Fruit fly (Drosophila melanogaster) whole organism, larva: ENCODE measurements around the gene CG31642.

Experiments used
- noc ChIP-seq: fragments of 200-800 bp; sonication (Bioruptor generic); optimal IDR thresholded peaks from 3 replicates; lab custom pipeline; 2019; ENCODE audit warnings: missing biosample characterization, mild to moderate bottlenecking, missing genetic modification characterization, moderate library complexity

CG31642 gene

DNA sequence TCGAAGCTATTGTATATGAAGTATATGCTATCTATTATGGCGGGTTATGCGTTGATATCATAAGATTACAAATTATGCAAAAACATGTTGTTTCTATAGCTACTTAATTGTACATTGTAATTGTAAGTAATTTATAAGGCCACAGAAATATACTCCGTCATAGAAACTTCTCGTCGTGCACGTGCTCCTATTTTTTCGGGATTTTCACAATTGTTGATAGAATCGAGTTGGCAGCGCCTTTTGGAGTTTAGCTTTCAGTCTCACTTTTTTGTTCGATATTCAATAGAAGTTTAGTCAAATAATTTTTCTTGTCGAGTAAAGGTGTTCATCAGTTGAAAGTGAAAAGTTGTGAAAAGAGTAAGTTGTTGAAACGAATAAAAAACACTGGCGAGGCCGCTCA is at the start of gene CG31642:
Gene CG31642, plus strand, starts transcription at position 301 of the 400 bp plus-strand sequence.
- TF ChIP-seq noc (tag; lab: Kevin White, UChicago), result no peak

- TF ChIP-seq noc (tag; lab: Kevin White, UChicago), result no peak
Measured at dm6 chr2L:6068544-6069251, 49.6 kb upstream of the CG31642 start, which contains the start of the genes CG9150 and Pfdn1. TSS of gene CG9150 (minus strand) at chr2L:6068594. TSS of gene Pfdn1 (plus strand) at chr2L:6069079.

- no peak for TF ChIP-seq noc (tag; lab: Kevin White, UChicago)
Measured at dm6 chr2L:6070656-6071231, 47.6 kb upstream of the CG31642 start, which contains the start of the genes CG9154 and Kr-h2. TSS of gene CG9154 (minus strand) at chr2L:6070686. TSS of gene Kr-h2 (plus strand) at chr2L:6070990.

DNA sequence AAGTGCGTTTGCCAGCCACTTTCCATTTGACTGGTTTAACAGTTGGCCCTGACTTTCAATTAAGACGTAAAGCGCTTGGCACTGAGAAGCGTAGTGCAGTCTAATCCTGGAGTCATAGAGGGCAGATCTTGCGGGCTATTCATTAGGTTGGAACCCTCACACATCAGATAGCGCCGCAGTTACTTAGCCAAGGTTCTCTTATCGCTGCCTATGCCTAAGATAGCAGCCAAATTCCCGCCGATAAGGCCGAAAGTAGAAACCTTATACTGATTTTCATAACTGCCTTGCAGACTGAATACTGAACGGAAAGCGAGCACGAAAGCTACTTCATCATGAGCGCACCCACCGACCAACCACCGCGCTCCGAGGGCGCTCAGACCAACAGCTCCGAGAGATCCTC is 46.2 kb upstream of the CG31642 start:
- no peak for TF ChIP-seq noc (tag; lab: Kevin White, UChicago)

DNA sequence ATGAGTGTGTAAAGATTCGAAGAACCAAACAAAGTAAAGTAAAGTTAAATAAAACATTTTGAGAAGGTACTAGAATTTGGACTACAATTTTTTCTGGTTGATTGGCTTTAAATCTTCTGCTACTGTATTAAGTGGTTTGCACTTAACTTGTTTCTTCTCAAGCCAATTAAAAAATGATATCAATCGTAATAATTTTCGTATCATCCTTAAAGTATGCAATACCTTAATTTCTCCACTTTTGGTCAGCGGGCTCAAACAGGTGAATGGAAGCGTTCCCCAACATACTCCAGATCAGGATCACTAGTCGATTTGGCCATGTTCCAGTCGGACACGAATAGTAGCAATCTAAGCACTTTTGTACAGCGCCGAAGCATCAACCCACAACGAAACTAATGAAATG is 44.4 kb upstream of the CG31642 start:
- no peak for TF ChIP-seq noc (tag; lab: Kevin White, UChicago)

dm6 chr2L:6074314-6074713 is 44.0 kb upstream of the CG31642 start:
- no peak for TF ChIP-seq noc (tag; lab: Kevin White, UChicago)

DNA sequence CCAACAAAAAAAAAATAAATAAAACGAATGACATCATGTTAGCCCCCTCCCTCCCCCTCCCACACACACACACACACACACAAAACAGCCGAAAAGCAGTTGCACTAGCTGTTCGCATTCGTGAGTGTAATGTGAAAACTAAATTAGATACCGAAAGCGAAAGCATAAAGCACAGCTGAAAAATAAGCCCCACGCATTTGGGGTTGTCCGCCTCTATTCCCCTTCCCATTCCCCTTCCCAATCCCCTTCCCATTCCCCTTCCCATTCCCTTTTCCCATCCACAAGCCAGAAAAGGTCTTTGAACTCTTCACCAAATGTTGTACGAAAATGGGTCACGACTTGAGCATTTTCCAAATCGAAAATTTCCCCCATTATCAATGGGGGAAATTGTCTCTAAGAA is 43.0 kb upstream of the CG31642 start:
- no peak for TF ChIP-seq noc (tag; lab: Kevin White, UChicago)

- no peak for TF ChIP-seq noc (tag; lab: Kevin White, UChicago)
Measured at dm6 chr2L:6076143-6076542, 42.2 kb upstream of the CG31642 start.

DNA sequence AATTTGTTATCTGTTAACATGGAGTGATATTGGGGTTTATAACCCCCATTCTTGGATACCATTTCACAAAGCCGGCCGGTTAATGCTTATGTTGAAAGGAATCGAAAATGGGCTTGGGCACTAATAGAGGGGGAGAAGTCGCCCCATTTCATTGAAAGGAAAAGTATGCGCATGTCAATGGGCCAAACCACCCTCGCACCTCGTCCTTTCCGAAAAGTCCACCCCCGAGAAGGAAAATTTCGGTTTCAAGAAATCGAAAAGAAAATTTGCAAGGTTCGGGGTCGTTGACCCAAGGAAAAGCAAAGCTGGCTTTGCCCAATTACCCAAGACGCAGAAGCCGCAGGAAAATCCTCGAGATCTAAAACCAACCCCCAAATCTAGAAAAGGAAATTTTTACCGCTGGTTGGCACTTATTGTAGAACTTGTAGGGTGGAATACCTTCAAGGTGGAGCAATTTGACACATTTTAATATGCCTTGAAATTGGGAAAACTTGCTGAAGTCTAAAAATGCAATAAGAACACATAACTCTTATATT is 41.4 kb upstream of the CG31642 start:
- no peak for TF ChIP-seq noc (tag; lab: Kevin White, UChicago)

- TF ChIP-seq noc (tag; lab: Kevin White, UChicago), result no peak
Measured at dm6 chr2L:6077632-6078031, 40.7 kb upstream of the CG31642 start.

DNA sequence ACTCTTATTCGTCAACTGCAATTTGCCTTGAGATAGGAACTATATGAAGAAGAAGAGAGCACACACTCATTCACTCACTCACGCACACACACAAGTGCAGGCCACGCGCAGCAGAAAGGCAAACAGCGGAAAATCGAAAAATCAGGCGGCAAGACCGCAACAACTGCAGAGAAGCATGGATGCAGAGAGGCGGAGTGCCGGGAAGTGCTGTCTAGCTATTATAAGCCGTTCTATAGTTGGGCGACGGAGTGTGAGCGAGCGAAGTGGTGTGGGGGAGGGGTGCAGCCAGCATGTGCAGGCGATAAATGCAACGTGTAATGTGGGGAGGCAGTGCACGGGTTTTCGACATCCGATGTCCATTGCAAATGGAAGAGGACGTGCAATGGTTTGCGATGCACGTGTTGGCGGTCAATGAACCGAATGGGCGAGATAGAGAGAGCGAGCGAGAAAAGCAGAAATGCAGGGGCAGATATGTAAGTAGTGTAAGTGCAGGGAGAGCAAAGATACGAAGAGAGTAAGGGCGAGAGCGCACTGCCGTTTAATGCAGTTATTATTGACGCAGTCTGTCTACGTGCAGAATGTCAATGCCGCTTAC is 39.5 kb upstream of the CG31642 start:
- TF ChIP-seq noc (tag; lab: Kevin White, UChicago), result no peak

dm6 chr2L:6080329-6080728 is 38.0 kb upstream of the CG31642 start:
- TF ChIP-seq noc (tag; lab: Kevin White, UChicago), result no peak

dm6 chr2L:6081134-6081832 is 37.0 kb upstream of the CG31642 start:
- TF ChIP-seq noc (tag; lab: Kevin White, UChicago), result no peak

- TF ChIP-seq noc (tag; lab: Kevin White, UChicago), result no peak
Measured at dm6 chr2L:6082157-6082645, 36.1 kb upstream of the CG31642 start, which contains the start of gene Kr-h1. TSS of gene Kr-h1 (plus strand) at chr2L:6082603.

- TF ChIP-seq noc (tag; lab: Kevin White, UChicago), result peak; percentile 54
Measured at dm6 chr2L:6082936-6083627, 35.2 kb upstream of the CG31642 start.
